Worm (Caenorhabditis elegans) whole organism, late embryonic: ENCODE results near the gene irld-52.
"Not testable (repeated sequence)": the region's sequence is repeated elsewhere in the genome, so short reads cannot be mapped to it uniquely, and the experiment has no call there.

Experiments
- hlh-6 ChIP-seq: sonication (generic microtip); optimal IDR thresholded peaks from 2 replicates; lab custom pipeline; 2016; ENCODE audit warnings: missing genotype, missing genetic modification characterization, missing compliant biosample characterization
- lim-6 ChIP-seq: sonication (generic microtip); optimal IDR thresholded peaks from 2 replicates; lab custom pipeline; 2016; ENCODE audit warnings: missing genetic modification characterization, missing compliant biosample characterization
- mec-3 ChIP-seq: sonication (generic microtip); optimal IDR thresholded peaks from 2 replicates; lab custom pipeline; 2016; ENCODE audit warnings: borderline replicate concordance, missing genetic modification characterization, missing compliant biosample characterization
- rnt-1 ChIP-seq: sonication (generic microtip); optimal IDR thresholded peaks from 2 replicates; lab custom pipeline; 2016; ENCODE audit warnings: missing genetic modification characterization, missing compliant biosample characterization
- tbx-2 ChIP-seq: sonication (generic microtip); optimal IDR thresholded peaks from 2 replicates; lab custom pipeline; 2016; ENCODE audit warnings: missing genetic modification characterization, missing compliant biosample characterization
- unc-55 ChIP-seq: sonication (generic microtip); optimal IDR thresholded peaks from 2 replicates; lab custom pipeline; 2017; ENCODE audit warnings: missing biosample characterization, missing genetic modification reagents, missing genetic modification characterization

DNA sequence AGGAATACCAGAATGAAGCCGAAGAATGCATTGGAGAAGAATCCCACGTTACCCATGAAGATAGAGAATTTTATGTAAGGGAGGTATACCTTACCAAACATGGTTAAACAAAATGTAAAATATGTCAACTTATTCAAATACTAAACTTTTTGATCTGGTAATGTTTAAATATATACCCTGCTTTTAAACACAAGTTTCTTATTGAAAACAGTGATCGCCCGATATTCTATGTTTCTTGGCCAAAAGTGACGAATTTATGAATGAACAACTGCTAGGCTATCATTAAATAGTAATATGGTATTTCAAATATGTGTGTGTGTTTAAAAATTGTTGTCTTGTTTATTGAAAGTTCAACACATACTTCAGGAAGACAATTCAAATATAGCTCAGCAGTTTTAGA lies 31.1 kb upstream of the irld-52 start, which contains the start of gene T23D5.8:
- TF ChIP-seq hlh-6 (tag; lab: Kevin White, UChicago); rnt-1 (tag; lab: Kevin White, UChicago); tbx-2 (tag; lab: Kevin White, UChicago); mec-3 (tag; lab: Kevin White, UChicago); lim-6 (tag; lab: Kevin White, UChicago); unc-55 (GFP tag; lab: Kevin White, UChicago): not testable (repeated sequence)
